Fruit fly (Drosophila melanogaster) whole organism, embryonic: Measurements from ENCODE around the gene CG3505.

Experiments used
- BEAF-32 ChIP-seq: fragments of 200-800 bp; sonication (Bioruptor generic); optimal IDR thresholded peaks from 3 replicates; lab custom pipeline; 2017; ENCODE audit warnings: missing biosample characterization, missing genetic modification characterization, mild to moderate bottlenecking, moderate library complexity, missing genetic modification reagents
- CG10274 ChIP-seq: fragments of 200-800 bp; sonication (Bioruptor generic); optimal IDR thresholded peaks from 3 replicates; lab custom pipeline; 2017; ENCODE audit warnings: missing biosample characterization, mild to moderate bottlenecking, missing genetic modification characterization
- CG10565 ChIP-seq: fragments of 200-800 bp; sonication (Bioruptor generic); optimal IDR thresholded peaks from 3 replicates; lab custom pipeline; 2016; ENCODE audit warnings: missing biosample characterization, mild to moderate bottlenecking, missing genetic modification characterization
- CG11093 ChIP-seq: fragments of 200-800 bp; sonication (Bioruptor generic); IDR thresholded peaks from 3 replicates; pipeline ENCODE4 v1.3.6; 2022; ENCODE audit warnings: missing biosample characterization, missing genetic modification characterization
- CG12942 ChIP-seq: fragments of 200-800 bp; sonication (Bioruptor generic); optimal IDR thresholded peaks from 3 replicates; lab custom pipeline; 2016; ENCODE audit warnings: missing biosample characterization, missing genetic modification characterization
- CG13287 ChIP-seq: fragments of 200-800 bp; sonication (Bioruptor generic); IDR thresholded peaks from 2 replicates; pipeline ENCODE4 v1.3.6; 2022; ENCODE audit warnings: missing biosample characterization, missing genetic modification characterization; ENCODE audit not compliant: partially characterized antibody
- CG14965 ChIP-seq: fragments of 200-800 bp; sonication (Bioruptor generic); optimal IDR thresholded peaks from 2 replicates; lab custom pipeline; 2016; ENCODE audit warnings: missing biosample characterization, missing genetic modification characterization, borderline replicate concordance
- CG15601 ChIP-seq: fragments of 200-800 bp; sonication (Bioruptor generic); optimal IDR thresholded peaks from 3 replicates; lab custom pipeline; 2019; ENCODE audit warnings: missing biosample characterization, mild to moderate bottlenecking, missing genetic modification characterization, moderate library complexity
- CG17912 ChIP-seq: fragments of 200-800 bp; sonication (Bioruptor generic); optimal IDR thresholded peaks from 2 replicates; lab custom pipeline; 2018; ENCODE audit warnings: missing biosample characterization, mild to moderate bottlenecking, missing genetic modification characterization
- CG18599 ChIP-seq: fragments of 200-800 bp; sonication (Bioruptor generic); optimal IDR thresholded peaks from 3 replicates; lab custom pipeline; 2017; ENCODE audit warnings: missing biosample characterization, missing genetic modification characterization, mild to moderate bottlenecking, moderate library complexity, missing genetic modification reagents
- CG18619 ChIP-seq: fragments of 200-800 bp; sonication (Bioruptor generic); optimal IDR thresholded peaks from 3 replicates; lab custom pipeline; 2017; ENCODE audit warnings: missing biosample characterization, mild to moderate bottlenecking, missing genetic modification characterization
- CG2889 ChIP-seq: fragments of 200-800 bp; sonication (Bioruptor generic); IDR thresholded peaks from 3 replicates; pipeline ENCODE4 v1.3.6; 2022; ENCODE audit warnings: missing biosample characterization, missing genetic modification characterization
- CG30020 ChIP-seq: fragments of 200-800 bp; optimal IDR thresholded peaks from 2 replicates; lab custom pipeline; 2019; ENCODE audit warnings: missing biosample characterization, mild to moderate bottlenecking, missing genetic modification characterization, moderate library complexity
- CG30403 ChIP-seq: fragments of 200-800 bp; sonication (Bioruptor generic); optimal IDR thresholded peaks from 3 replicates; lab custom pipeline; 2016; ENCODE audit warnings: missing biosample characterization, missing genetic modification characterization
- CG34376 ChIP-seq: fragments of 200-800 bp; sonication (Bioruptor generic); optimal IDR thresholded peaks from 2 replicates; lab custom pipeline; 2018; ENCODE audit warnings: missing biosample characterization, mild to moderate bottlenecking, missing genetic modification characterization
- CG3838 ChIP-seq: fragments of 200-800 bp; sonication (Bioruptor generic); optimal IDR thresholded peaks from 3 replicates; lab custom pipeline; 2016; ENCODE audit warnings: missing biosample characterization, missing genetic modification characterization
- CG3847 ChIP-seq: fragments of 200-800 bp; sonication (Bioruptor generic); IDR thresholded peaks from 2 replicates; pipeline ENCODE4 v1.3.6; 2022; ENCODE audit warnings: missing biosample characterization, missing genetic modification characterization
- CG4328 ChIP-seq: fragments of 200-800 bp; sonication (Bioruptor generic); optimal IDR thresholded peaks from 3 replicates; lab custom pipeline; 2017; ENCODE audit warnings: missing biosample characterization, missing genetic modification reagents, missing genetic modification characterization
- CG4820 ChIP-seq: fragments of 200-800 bp; sonication (Bioruptor generic); optimal IDR thresholded peaks from 3 replicates; lab custom pipeline; 2016; ENCODE audit warnings: missing biosample characterization, missing genetic modification characterization
- Dbx ChIP-seq: fragments of 200-800 bp; sonication (Bioruptor generic); IDR thresholded peaks from 3 replicates; pipeline ENCODE4 v1.3.6; 2022; ENCODE audit warnings: missing biosample characterization, missing genetic modification characterization
- Doc3 ChIP-seq: fragments of 200-800 bp; sonication (Bioruptor generic); IDR thresholded peaks from 3 replicates; pipeline ENCODE4 v1.3.6; 2022; ENCODE audit warnings: missing biosample characterization, missing genetic modification characterization; ENCODE audit not compliant: partially characterized antibody
- Dp ChIP-seq: fragments of 200-800 bp; sonication (Bioruptor generic); optimal IDR thresholded peaks from 2 replicates; lab custom pipeline; 2018; ENCODE audit warnings: missing biosample characterization, mild to moderate bottlenecking, missing genetic modification characterization, moderate library complexity
- Drgx ChIP-seq: fragments of 200-800 bp; sonication (Bioruptor generic); IDR thresholded peaks from 2 replicates; pipeline ENCODE4 v1.3.6; 2022; ENCODE audit warnings: missing biosample characterization, missing genetic modification characterization
- Fer3 ChIP-seq: fragments of 200-800 bp; sonication (Bioruptor generic); optimal IDR thresholded peaks from 2 replicates; lab custom pipeline; 2018; ENCODE audit warnings: missing biosample characterization, mild to moderate bottlenecking, missing genetic modification characterization, moderate library complexity
- HLHmδ ChIP-seq: fragments of 200-800 bp; sonication (Bioruptor generic); optimal IDR thresholded peaks from 2 replicates; lab custom pipeline; 2018; ENCODE audit warnings: missing biosample characterization, mild to moderate bottlenecking, missing genetic modification characterization, moderate library complexity
- HmgZ ChIP-seq: fragments of 200-800 bp; sonication (Bioruptor generic); optimal IDR thresholded peaks from 2 replicates; lab custom pipeline; 2018; ENCODE audit warnings: missing biosample characterization, mild to moderate bottlenecking, missing genetic modification characterization
- Lim3 ChIP-seq: fragments of 200-800 bp; sonication (Bioruptor generic); IDR thresholded peaks from 2 replicates; pipeline ENCODE4 v1.3.6; 2022; ENCODE audit warnings: missing biosample characterization, missing genetic modification characterization
- Max ChIP-seq: fragments of 200-800 bp; sonication (Bioruptor generic); optimal IDR thresholded peaks from 2 replicates; lab custom pipeline; 2016; ENCODE audit warnings: missing biosample characterization, mild to moderate bottlenecking, missing genetic modification characterization
- Ptx1 ChIP-seq: fragments of 200-800 bp; sonication (Bioruptor generic); IDR thresholded peaks from 2 replicates; pipeline ENCODE4 v1.3.6; 2022; ENCODE audit warnings: missing biosample characterization, missing genetic modification characterization
- Ssrp ChIP-seq: fragments of 200-800 bp; sonication (Bioruptor generic); optimal IDR thresholded peaks from 2 replicates; lab custom pipeline; 2018; ENCODE audit warnings: missing biosample characterization, mild to moderate bottlenecking, missing genetic modification characterization, moderate library complexity
- amos ChIP-seq: fragments of 200-800 bp; sonication (Bioruptor generic); IDR thresholded peaks from 2 replicates; pipeline ENCODE4 v1.3.6; 2022; ENCODE audit warnings: missing biosample characterization, missing genetic modification characterization; ENCODE audit not compliant: partially characterized antibody
- az2 ChIP-seq: fragments of 200-800 bp; sonication (Bioruptor generic); optimal IDR thresholded peaks from 3 replicates; lab custom pipeline; 2016; ENCODE audit warnings: missing biosample characterization, missing genetic modification characterization
- bab2 ChIP-seq: fragments of 200-800 bp; sonication (Bioruptor generic); optimal IDR thresholded peaks from 2 replicates; lab custom pipeline; 2016; ENCODE audit warnings: missing biosample characterization, missing genetic modification characterization
- bsh ChIP-seq, 2 experiments: fragments of 200-800 bp; sonication (Bioruptor generic); optimal IDR thresholded peaks; 2 replicates each; lab custom pipeline; 2017 to 2018; ENCODE audit warnings: mild to moderate bottlenecking in 2 of 2, missing biosample characterization in 2 of 2, missing genetic modification characterization in 2 of 2, moderate library complexity in 1 of 2
- chm ChIP-seq: fragments of 200-800 bp; sonication (Bioruptor generic); IDR thresholded peaks from 2 replicates; pipeline ENCODE4 v1.3.6; 2022; ENCODE audit warnings: missing biosample characterization, missing genetic modification characterization
- crol ChIP-seq: fragments of 200-800 bp; sonication (Bioruptor generic); IDR thresholded peaks from 2 replicates; pipeline ENCODE4 v1.3.6; 2022; ENCODE audit warnings: missing biosample characterization, missing genetic modification characterization
- ftz-f1 ChIP-seq: fragments of 200-800 bp; sonication (Bioruptor generic); optimal IDR thresholded peaks from 2 replicates; lab custom pipeline; 2016; ENCODE audit warnings: missing biosample characterization, missing genetic modification characterization
- gcm2 ChIP-seq: fragments of 200-800 bp; sonication (Bioruptor generic); optimal IDR thresholded peaks from 2 replicates; lab custom pipeline; 2016; ENCODE audit warnings: missing biosample characterization, missing genetic modification characterization
- ind ChIP-seq: fragments of 200-800 bp; sonication (Bioruptor generic); optimal IDR thresholded peaks from 3 replicates; lab custom pipeline; 2016; ENCODE audit warnings: missing biosample characterization, missing genetic modification characterization
- odd ChIP-seq: fragments of 200-800 bp; sonication (Bioruptor generic); optimal IDR thresholded peaks from 2 replicates; lab custom pipeline; 2017; ENCODE audit warnings: missing biosample characterization, mild to moderate bottlenecking, missing genetic modification characterization
- pan ChIP-seq, 4 experiments: fragments of >200 bp in 3 of 4; fragments of 200-800 bp in 1 of 4; sonication (Bioruptor generic) in 1 of 4; optimal IDR thresholded peaks in 3 of 4; IDR thresholded peaks in 1 of 4; 2 replicates each; pipeline versions ENCODE4 v1.3.6 to Lab custom; 2017 to 2022; ENCODE audit warnings: missing biosample characterization in 2 of 4, missing genetic modification characterization in 2 of 4, mixed read lengths in 1 of 4
- rib ChIP-seq: fragments of 200-800 bp; sonication (Bioruptor generic); IDR thresholded peaks from 2 replicates; pipeline ENCODE4 v1.3.6; 2022; ENCODE audit warnings: missing biosample characterization, missing genetic modification characterization
- row ChIP-seq: fragments of 200-800 bp; sonication (Bioruptor generic); IDR thresholded peaks from 3 replicates; pipeline ENCODE4 v1.3.6; 2022; ENCODE audit warnings: missing biosample characterization, missing genetic modification characterization
- sens ChIP-seq: fragments of 200-800 bp; sonication (Bioruptor generic); peaks from one replicate; lab custom pipeline; 2016; ENCODE audit warnings: missing biosample characterization, missing genetic modification characterization
- sim ChIP-seq: fragments of 200-800 bp; sonication (Bioruptor generic); IDR thresholded peaks from 2 replicates; pipeline ENCODE4 v1.3.6; 2022; ENCODE audit warnings: missing biosample characterization, missing genetic modification characterization
- stc ChIP-seq: fragments of 200-800 bp; sonication (Bioruptor generic); IDR thresholded peaks from 2 replicates; pipeline ENCODE4 v1.3.6; 2022; ENCODE audit warnings: missing biosample characterization, missing genetic modification characterization
- toy ChIP-seq: fragments of 200-800 bp; sonication (Bioruptor generic); IDR thresholded peaks from 2 replicates; pipeline ENCODE4 v1.3.6; 2022; ENCODE audit warnings: missing biosample characterization, missing genetic modification characterization
- wek ChIP-seq: fragments of 200-800 bp; sonication (Bioruptor generic); optimal IDR thresholded peaks from 3 replicates; lab custom pipeline; 2018; ENCODE audit warnings: missing biosample characterization, mild to moderate bottlenecking, missing genetic modification characterization, moderate library complexity

CG3505 gene

DNA sequence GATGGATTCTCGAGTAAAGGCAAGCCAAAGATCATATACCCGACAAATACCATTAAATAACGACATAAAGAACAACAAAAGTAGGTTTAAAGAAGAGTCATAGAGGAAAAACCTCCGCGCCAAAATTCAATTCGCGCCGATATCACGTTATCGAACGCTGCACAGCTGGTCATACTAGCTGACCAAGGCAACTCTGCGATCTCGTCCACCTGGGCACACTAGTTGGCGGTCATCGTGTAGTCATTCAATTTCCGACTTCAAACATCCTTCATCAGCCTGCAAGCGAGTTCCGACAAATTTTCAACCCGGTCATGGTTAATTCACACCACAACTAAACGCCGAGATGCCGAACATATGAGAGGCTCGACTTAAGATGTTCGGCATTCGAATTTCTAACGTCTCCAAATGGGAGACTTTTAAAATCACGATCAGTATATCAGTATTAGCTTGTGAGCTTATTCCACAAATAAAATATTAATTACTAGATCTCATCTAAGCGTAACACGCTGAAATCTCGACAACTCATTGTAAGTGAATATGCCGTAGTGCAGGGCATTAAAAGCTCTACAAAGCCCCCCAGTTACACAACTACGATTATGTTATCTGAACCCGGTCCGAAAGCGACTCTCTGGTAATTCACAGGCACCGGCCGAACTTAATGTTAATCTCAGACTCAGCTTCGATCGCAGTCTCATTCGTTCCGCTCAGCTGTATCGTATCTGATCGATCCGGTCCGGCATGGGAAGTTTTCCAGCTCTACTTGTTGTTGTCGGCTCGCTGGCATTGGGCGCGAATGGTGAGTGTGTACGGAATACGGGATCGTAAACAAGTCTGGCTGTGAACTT lies at the start of gene CG3505 (continued):
- no peak for TF ChIP-seq CG2889 (GFP tag; lab: Robert Waterston, UW)
- TF ChIP-seq CG18599: peak; percentile 42
- no peak for TF ChIP-seq crol (GFP tag; lab: Robert Waterston, UW)
- TF ChIP-seq sens (GFP tag; lab: Kevin White, UChicago): peak; percentile 73
- TF ChIP-seq row (GFP tag; lab: Robert Waterston, UW): peak; percentile 68
- TF ChIP-seq BEAF-32 (GFP tag; lab: Kevin White, UChicago): peak; percentile 58
- peak; percentile 56 for TF ChIP-seq HmgZ (tag; lab: Kevin White, UChicago)
- TF ChIP-seq Dbx (GFP tag; lab: Robert Waterston, UW): peak; percentile 56; the same call in 2 of the 3 replicates
- TF ChIP-seq CG3838 (GFP tag; lab: Kevin White, UChicago): no peak
- peak; percentile 49; the same call in 1 of the 2 replicates for TF ChIP-seq stc (GFP tag; lab: Robert Waterston, UW)
- peak; percentile 30 for TF ChIP-seq odd (GFP tag; lab: Kevin White, UChicago)
- TF ChIP-seq amos (GFP tag; lab: Robert Waterston, UW): peak; percentile 40; the same call in 1 of the 2 replicates
- peak; percentile 64; the same call in 1 of the 2 replicates for TF ChIP-seq Drgx (GFP tag; lab: Robert Waterston, UW)
- peak; percentile 24 for TF ChIP-seq ind
- TF ChIP-seq az2 (GFP tag; lab: Kevin White, UChicago): no peak
- TF ChIP-seq CG30020 (tag; lab: Kevin White, UChicago): no peak
- TF ChIP-seq Max (GFP tag; lab: Kevin White, UChicago): no peak
- peak; percentile 100 for TF ChIP-seq Dp (GFP tag; lab: Kevin White, UChicago)
- peak; percentile 19 for TF ChIP-seq Ssrp (tag; lab: Kevin White, UChicago)
- TF ChIP-seq Doc3: no peak
- TF ChIP-seq wek: peak; percentile 26
- peak; percentile 44 for TF ChIP-seq Fer3 (tag; lab: Kevin White, UChicago)
- peak; percentile 78 for TF ChIP-seq CG10274 (GFP tag; lab: Kevin White, UChicago)
- TF ChIP-seq gcm2: peak; percentile 15
- peak; percentile 9 for TF ChIP-seq CG4820 (GFP tag; lab: Kevin White, UChicago)
- peak; percentile 42 for TF ChIP-seq bab2 (GFP tag; lab: Kevin White, UChicago)
- no peak for TF ChIP-seq CG17912
- peak; percentile 22 for TF ChIP-seq HLHmδ (GFP tag; lab: Kevin White, UChicago)
- no peak for TF ChIP-seq CG11093 (GFP tag; lab: Robert Waterston, UW)
- peak; percentile 33; the same call in 1 of the 2 replicates for TF ChIP-seq chm (GFP tag; lab: Robert Waterston, UW)
- TF ChIP-seq rib (GFP tag; lab: Robert Waterston, UW): no peak
- peak; percentile 40 for TF ChIP-seq CG4328 (GFP tag; lab: Kevin White, UChicago)
- TF ChIP-seq bsh (GFP tag; optimal IDR thresholded peaks at IDR 0.05; lab: Kevin White, UChicago): no peak
- TF ChIP-seq CG3847: peak; percentile 62
- TF ChIP-seq CG34376: peak; percentile 77
- TF ChIP-seq CG13287 (GFP tag; lab: Robert Waterston, UW): peak; percentile 50
- TF ChIP-seq CG18619: peak; percentile 6
- no peak for TF ChIP-seq toy (GFP tag; lab: Robert Waterston, UW)
- TF ChIP-seq CG10565: no peak
- TF ChIP-seq Ptx1: peak; percentile 44; the same call in 1 of the 2 replicates
- no peak for TF ChIP-seq Lim3
- peak; percentile 21 for TF ChIP-seq CG12942 (GFP tag; lab: Kevin White, UChicago)
- no peak for TF ChIP-seq pan (optimal IDR thresholded peaks at IDR 0.05; lab: Kevin White, UChicago)
- peak in 1 of 2 experiments; percentile 59 for TF ChIP-seq pan (GFP tag; optimal IDR thresholded peaks at IDR 0.05 in 1 of 2, IDR thresholded peaks at IDR 0.05 in 1 of 2)
- peak; percentile 33 for TF ChIP-seq CG30403 (GFP tag; lab: Kevin White, UChicago)
- no peak for TF ChIP-seq sim
- TF ChIP-seq ftz-f1 (GFP tag; lab: Kevin White, UChicago): peak; percentile 29
- TF ChIP-seq CG15601 (tag; lab: Kevin White, UChicago): peak; percentile 19
- no peak for TF ChIP-seq CG14965 (GFP tag; lab: Kevin White, UChicago)
